Fruit fly (Drosophila melanogaster) whole organism, embryonic: Measurements from ENCODE around the gene nAChRalpha5.

Experiments
- Aef1 ChIP-seq: fragments of 200-800 bp; sonication (Bioruptor generic); IDR thresholded peaks from 3 replicates; pipeline ENCODE4 v1.3.6; 2022; ENCODE audit warnings: missing biosample characterization, missing genetic modification characterization
- CG10462 ChIP-seq: fragments of 200-800 bp; sonication (Bioruptor generic); optimal IDR thresholded peaks from 2 replicates; lab custom pipeline; 2016; ENCODE audit warnings: missing biosample characterization, missing genetic modification characterization
- CG10979 ChIP-seq: fragments of 200-800 bp; sonication (Bioruptor generic); optimal IDR thresholded peaks from 2 replicates; lab custom pipeline; 2018; ENCODE audit warnings: missing biosample characterization, mild to moderate bottlenecking, missing genetic modification characterization, moderate library complexity
- CG11696 ChIP-seq: fragments of 200-800 bp; sonication (Bioruptor generic); IDR thresholded peaks from 2 replicates; pipeline ENCODE4 v1.3.6; 2022; ENCODE audit warnings: missing biosample characterization, missing genetic modification characterization
- CG1233 ChIP-seq: fragments of 200-800 bp; sonication (Bioruptor generic); optimal IDR thresholded peaks from 4 replicates; lab custom pipeline; 2018; ENCODE audit warnings: missing biosample characterization, mild to moderate bottlenecking, missing genetic modification characterization
- CG1603 ChIP-seq: fragments of 200-800 bp; sonication (Bioruptor generic); optimal IDR thresholded peaks from 2 replicates; lab custom pipeline; 2019; ENCODE audit warnings: missing biosample characterization, mild to moderate bottlenecking, missing genetic modification characterization, moderate library complexity
- CG16779 ChIP-seq: fragments of 200-800 bp; sonication (Bioruptor generic); IDR thresholded peaks from 2 replicates; pipeline ENCODE4 v1.3.6; 2022; ENCODE audit warnings: missing biosample characterization, missing genetic modification characterization
- CG17829 ChIP-seq: fragments of 200-800 bp; optimal IDR thresholded peaks from 2 replicates; lab custom pipeline; 2019; ENCODE audit warnings: missing biosample characterization, mild to moderate bottlenecking, missing genetic modification characterization, moderate library complexity
- CG18262 ChIP-seq: fragments of 200-800 bp; optimal IDR thresholded peaks from 3 replicates; lab custom pipeline; 2019; ENCODE audit warnings: missing biosample characterization, mild to moderate bottlenecking, missing genetic modification characterization, moderate library complexity
- CG18476 ChIP-seq: fragments of 200-800 bp; sonication (Bioruptor generic); optimal IDR thresholded peaks from 2 replicates; lab custom pipeline; 2016; ENCODE audit warnings: missing biosample characterization, mild to moderate bottlenecking, missing genetic modification characterization
- CG18599 ChIP-seq: fragments of 200-800 bp; sonication (Bioruptor generic); optimal IDR thresholded peaks from 3 replicates; lab custom pipeline; 2017; ENCODE audit warnings: missing biosample characterization, missing genetic modification characterization, mild to moderate bottlenecking, moderate library complexity, missing genetic modification reagents
- CG34422 ChIP-seq: fragments of 200-800 bp; sonication (Bioruptor generic); IDR thresholded peaks from 3 replicates; pipeline ENCODE4 v1.3.6; 2022; ENCODE audit warnings: missing biosample characterization, missing genetic modification characterization
- CG3847 ChIP-seq: fragments of 200-800 bp; sonication (Bioruptor generic); IDR thresholded peaks from 2 replicates; pipeline ENCODE4 v1.3.6; 2022; ENCODE audit warnings: missing biosample characterization, missing genetic modification characterization
- CG4404 ChIP-seq: fragments of 200-800 bp; sonication (Bioruptor generic); IDR thresholded peaks from 2 replicates; pipeline ENCODE4 v1.3.6; 2022; ENCODE audit warnings: missing biosample characterization, missing genetic modification characterization
- CG4854 ChIP-seq: fragments of 200-800 bp; sonication (Bioruptor generic); optimal IDR thresholded peaks from 2 replicates; lab custom pipeline; 2016; ENCODE audit warnings: missing biosample characterization, missing genetic modification characterization, inconsistent platforms
- CG6272 ChIP-seq: fragments of 200-800 bp; sonication (Bioruptor generic); IDR thresholded peaks from 2 replicates; pipeline ENCODE4 v1.3.6; 2022; ENCODE audit warnings: missing biosample characterization, missing genetic modification characterization
- CG8089 ChIP-seq: fragments of 200-800 bp; sonication (Bioruptor generic); optimal IDR thresholded peaks from 3 replicates; lab custom pipeline; 2016; ENCODE audit warnings: missing biosample characterization, missing genetic modification characterization
- CG8388 ChIP-seq: fragments of 200-800 bp; sonication (Bioruptor generic); optimal IDR thresholded peaks from 2 replicates; lab custom pipeline; 2019; ENCODE audit warnings: missing biosample characterization, mild to moderate bottlenecking, missing genetic modification characterization, moderate library complexity
- CG8924 ChIP-seq: fragments of 200-800 bp; optimal IDR thresholded peaks from 3 replicates; lab custom pipeline; 2019; ENCODE audit warnings: missing biosample characterization, mild to moderate bottlenecking, missing genetic modification characterization, moderate library complexity
- CG9797 ChIP-seq: fragments of 200-800 bp; sonication (Bioruptor generic); optimal IDR thresholded peaks from 3 replicates; lab custom pipeline; 2018; ENCODE audit warnings: missing biosample characterization, mild to moderate bottlenecking, missing genetic modification characterization
- CG9817 ChIP-seq: fragments of 200-800 bp; sonication (Bioruptor generic); optimal IDR thresholded peaks from 2 replicates; lab custom pipeline; 2018; ENCODE audit warnings: missing biosample characterization, mild to moderate bottlenecking, missing genetic modification characterization, moderate library complexity
- CG9932 ChIP-seq: fragments of 200-800 bp; sonication (Bioruptor generic); IDR thresholded peaks from 2 replicates; pipeline ENCODE4 v1.3.6; 2022; ENCODE audit warnings: missing biosample characterization, missing genetic modification characterization
- Camta ChIP-seq: fragments of 200-800 bp; sonication (Bioruptor generic); optimal IDR thresholded peaks from 2 replicates; lab custom pipeline; 2016; ENCODE audit warnings: missing biosample characterization, missing genetic modification characterization
- D19A ChIP-seq: fragments of 200-800 bp; optimal IDR thresholded peaks from 3 replicates; lab custom pipeline; 2019; ENCODE audit warnings: missing biosample characterization, mild to moderate bottlenecking, missing genetic modification characterization, moderate library complexity
- Doc3 ChIP-seq: fragments of 200-800 bp; sonication (Bioruptor generic); IDR thresholded peaks from 3 replicates; pipeline ENCODE4 v1.3.6; 2022; ENCODE audit warnings: missing biosample characterization, missing genetic modification characterization; ENCODE audit not compliant: partially characterized antibody
- Drgx ChIP-seq: fragments of 200-800 bp; sonication (Bioruptor generic); IDR thresholded peaks from 2 replicates; pipeline ENCODE4 v1.3.6; 2022; ENCODE audit warnings: missing biosample characterization, missing genetic modification characterization
- Gsc ChIP-seq: fragments of 200-800 bp; sonication (Bioruptor generic); IDR thresholded peaks from 2 replicates; pipeline ENCODE4 v1.3.6; 2022; ENCODE audit warnings: missing biosample characterization, missing genetic modification characterization
- Hey ChIP-seq: fragments of 200-800 bp; sonication (Bioruptor generic); optimal IDR thresholded peaks from 3 replicates; lab custom pipeline; 2018; ENCODE audit warnings: missing biosample characterization, mild to moderate bottlenecking, missing genetic modification characterization
- Hr51 ChIP-seq, 2 experiments: fragments of 200-800 bp; sonication (Bioruptor generic); optimal IDR thresholded peaks; 2 replicates in 1 of 2; 3 replicates in 1 of 2; lab custom pipeline; 2016 to 2018; ENCODE audit warnings: missing biosample characterization in 2 of 2, missing genetic modification characterization in 2 of 2, mild to moderate bottlenecking in 1 of 2, moderate library complexity in 1 of 2
- Hsf ChIP-seq: fragments of 200-800 bp; sonication (Bioruptor generic); optimal IDR thresholded peaks from 3 replicates; lab custom pipeline; 2016; ENCODE audit warnings: missing biosample characterization, missing genetic modification characterization
- Mad ChIP-seq: fragments of 200-800 bp; sonication (Bioruptor generic); optimal IDR thresholded peaks from 2 replicates; lab custom pipeline; 2016; ENCODE audit warnings: missing biosample characterization, missing genetic modification characterization
- NK7.1 ChIP-seq: fragments of 200-800 bp; sonication (Bioruptor generic); optimal IDR thresholded peaks from 3 replicates; lab custom pipeline; 2016; ENCODE audit warnings: missing biosample characterization, missing genetic modification characterization
- Ptx1 ChIP-seq: fragments of 200-800 bp; sonication (Bioruptor generic); IDR thresholded peaks from 2 replicates; pipeline ENCODE4 v1.3.6; 2022; ENCODE audit warnings: missing biosample characterization, missing genetic modification characterization
- Rx ChIP-seq: fragments of 200-800 bp; sonication (Bioruptor generic); IDR thresholded peaks from 2 replicates; pipeline ENCODE4 v1.3.6; 2022; ENCODE audit warnings: missing biosample characterization, missing genetic modification characterization
- Scr ChIP-seq: fragments of 200-800 bp; sonication (Bioruptor generic); IDR thresholded peaks from 2 replicates; pipeline ENCODE4 v1.3.6; 2022; ENCODE audit warnings: missing biosample characterization, missing genetic modification characterization; ENCODE audit not compliant: partially characterized antibody
- Taf1 ChIP-seq: fragments of 200-800 bp; sonication (Bioruptor generic); IDR thresholded peaks from 2 replicates; pipeline ENCODE4 v1.3.6; 2022; ENCODE audit warnings: missing biosample characterization, missing genetic modification characterization
- Xrp1 ChIP-seq: fragments of 200-800 bp; sonication (Bioruptor generic); IDR thresholded peaks from 2 replicates; pipeline ENCODE4 v1.3.6; 2022; ENCODE audit warnings: missing biosample characterization, missing genetic modification characterization
- ab ChIP-seq: fragments of 200-800 bp; sonication (Bioruptor generic); optimal IDR thresholded peaks from 2 replicates; lab custom pipeline; 2016; ENCODE audit warnings: missing biosample characterization, missing genetic modification characterization
- amos ChIP-seq: fragments of 200-800 bp; sonication (Bioruptor generic); IDR thresholded peaks from 2 replicates; pipeline ENCODE4 v1.3.6; 2022; ENCODE audit warnings: missing biosample characterization, missing genetic modification characterization; ENCODE audit not compliant: partially characterized antibody
- ase ChIP-seq: fragments of 200-800 bp; sonication (Bioruptor generic); IDR thresholded peaks from 3 replicates; pipeline ENCODE4 v1.3.6; 2022; ENCODE audit warnings: missing biosample characterization, missing genetic modification characterization
- bab2 ChIP-seq: fragments of 200-800 bp; sonication (Bioruptor generic); optimal IDR thresholded peaks from 2 replicates; lab custom pipeline; 2016; ENCODE audit warnings: missing biosample characterization, missing genetic modification characterization
- btn ChIP-seq: fragments of 200-800 bp; sonication (Bioruptor generic); optimal IDR thresholded peaks from 2 replicates; lab custom pipeline; 2016; ENCODE audit warnings: missing biosample characterization, missing genetic modification characterization
- cato ChIP-seq: fragments of 200-800 bp; sonication (Bioruptor generic); optimal IDR thresholded peaks from 2 replicates; lab custom pipeline; 2016; ENCODE audit warnings: missing biosample characterization, missing genetic modification characterization, borderline replicate concordance
- en ChIP-seq: fragments of 200-800 bp; sonication (Bioruptor generic); optimal IDR thresholded peaks from 2 replicates; lab custom pipeline; 2016; ENCODE audit warnings: missing biosample characterization, missing genetic modification characterization
- gro ChIP-seq: fragments of 200-800 bp; sonication (Bioruptor generic); optimal IDR thresholded peaks from 2 replicates; lab custom pipeline; 2016; ENCODE audit warnings: missing biosample characterization, missing genetic modification characterization
- jing ChIP-seq: fragments of 200-800 bp; sonication (Bioruptor generic); optimal IDR thresholded peaks from 2 replicates; lab custom pipeline; 2018; ENCODE audit warnings: missing biosample characterization, mild to moderate bottlenecking, missing genetic modification characterization
- lbe ChIP-seq: fragments of 200-800 bp; sonication (Bioruptor generic); optimal IDR thresholded peaks from 2 replicates; lab custom pipeline; 2016; ENCODE audit warnings: missing biosample characterization, mild to moderate bottlenecking, missing genetic modification characterization
- psq ChIP-seq: fragments of 200-800 bp; sonication (Bioruptor generic); optimal IDR thresholded peaks from 2 replicates; lab custom pipeline; 2017; ENCODE audit warnings: missing biosample characterization, missing genetic modification characterization
- sna ChIP-seq: fragments of 200-800 bp; sonication (Bioruptor generic); IDR thresholded peaks from 2 replicates; pipeline ENCODE4 v1.3.6; 2022; ENCODE audit warnings: missing biosample characterization, missing genetic modification characterization; ENCODE audit not compliant: partially characterized antibody
- vnd ChIP-seq: fragments of 200-800 bp; sonication (Bioruptor generic); IDR thresholded peaks from 3 replicates; pipeline ENCODE4 v1.3.6; 2022; ENCODE audit warnings: missing biosample characterization, missing genetic modification characterization; ENCODE audit not compliant: partially characterized antibody

The nAChRalpha5 gene

DNA sequence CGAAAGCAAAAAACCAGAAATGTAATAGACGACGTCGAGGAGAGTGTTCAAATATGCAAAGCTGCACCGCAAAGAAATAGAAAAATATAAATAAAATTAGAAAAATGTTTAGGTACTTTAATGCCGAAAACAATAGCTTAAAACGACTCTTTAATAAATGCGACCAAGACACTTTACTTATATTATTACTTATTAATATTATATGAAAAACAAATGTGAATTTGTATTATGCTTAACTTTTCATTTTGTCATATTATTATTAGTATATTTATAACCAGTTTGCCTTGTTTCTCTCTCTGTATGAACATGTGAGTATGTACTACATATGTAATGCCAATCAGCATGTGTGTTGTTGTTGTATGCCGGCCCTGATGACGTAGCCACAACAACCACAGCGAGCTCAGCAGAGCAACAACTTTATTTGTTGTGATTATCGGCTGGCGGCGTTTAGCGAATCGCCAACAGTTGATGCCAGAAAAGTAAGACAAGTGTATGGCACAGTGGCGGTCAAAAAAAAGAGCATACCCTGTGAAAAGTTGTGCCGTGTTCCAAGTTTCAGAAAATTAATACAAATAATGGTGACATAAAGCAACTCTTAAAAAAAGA lies 17.7 kb upstream of the nAChRalpha5 start (continued):
- TF ChIP-seq Scr (no peak), CG9797 (GFP tag; lab: Kevin White, UChicago) (no peak), D19A (tag; lab: Kevin White, UChicago) (peak; percentile 89), Aef1 (peak; percentile 84), cato (peak; percentile 68), CG1233 (GFP tag; lab: Kevin White, UChicago) (peak; percentile 94), Taf1 (GFP tag; lab: Robert Waterston, UW) (peak; percentile 87), btn (GFP tag; lab: Kevin White, UChicago) (no peak), Hsf (GFP tag; lab: Kevin White, UChicago) (peak; percentile 51), Xrp1 (GFP tag; lab: Robert Waterston, UW) (peak; percentile 93), CG18599 (GFP tag; lab: Kevin White, UChicago) (peak; percentile 95), vnd (GFP tag; lab: Robert Waterston, UW) (no peak), CG8388 (GFP tag; lab: Kevin White, UChicago) (peak; percentile 96), sna (GFP tag; lab: Robert Waterston, UW) (no peak), CG17829 (tag; lab: Kevin White, UChicago) (peak; percentile 97), CG8924 (tag; lab: Kevin White, UChicago) (peak; percentile 98), CG11696 (GFP tag; lab: Robert Waterston, UW) (peak; percentile 87), CG4404 (GFP tag; lab: Robert Waterston, UW) (peak; percentile 82), CG10462 (peak; percentile 57), psq (GFP tag; lab: Kevin White, UChicago) (peak; percentile 86), lbe (no peak), CG6272 (GFP tag; lab: Robert Waterston, UW) (peak; percentile 83), en (GFP tag; lab: Kevin White, UChicago) (peak; percentile 12), Rx (peak; percentile 59; the same call in 1 of the 2 replicates), ab (GFP tag; lab: Kevin White, UChicago) (no peak), CG18262 (tag; lab: Kevin White, UChicago) (peak; percentile 98), CG34422 (GFP tag; lab: Robert Waterston, UW) (peak; percentile 89), bab2 (GFP tag; lab: Kevin White, UChicago) (peak; percentile 59), CG9932 (GFP tag; lab: Robert Waterston, UW) (peak; percentile 85), Gsc (GFP tag; lab: Robert Waterston, UW) (peak; percentile 49), ase (GFP tag; lab: Robert Waterston, UW) (peak; percentile 76), CG8089 (GFP tag; lab: Kevin White, UChicago) (no peak), CG3847 (peak; percentile 94), Drgx (GFP tag; lab: Robert Waterston, UW) (peak; percentile 95), CG1603 (tag; lab: Kevin White, UChicago) (peak; percentile 58), Doc3 (GFP tag; lab: Robert Waterston, UW) (no peak), Hey (tag; lab: Kevin White, UChicago) (no peak), NK7.1 (GFP tag; lab: Kevin White, UChicago) (no peak), Camta (GFP tag; lab: Kevin White, UChicago) (peak; percentile 63), Ptx1 (GFP tag; lab: Robert Waterston, UW) (peak; percentile 94), amos (GFP tag; lab: Robert Waterston, UW) (no peak; the same call in 1 of the 2 replicates), CG9817 (tag; lab: Kevin White, UChicago) (peak; percentile 93), CG16779 (GFP tag; lab: Robert Waterston, UW) (no peak), Hr51 (GFP tag; optimal IDR thresholded peaks at IDR 0.05; lab: Kevin White, UChicago) (peak; percentile 19 to 98), Mad (GFP tag; lab: Kevin White, UChicago) (no peak), CG18476 (GFP tag; lab: Kevin White, UChicago) (peak; percentile 57), gro (GFP tag; lab: Kevin White, UChicago) (peak; percentile 54), CG10979 (tag; lab: Kevin White, UChicago) (peak; percentile 94), CG4854 (no peak), jing (peak; percentile 50)
